Worm (Caenorhabditis elegans): ENCODE data around the gene tbcc-1.

The tbcc-1 gene

DNA sequence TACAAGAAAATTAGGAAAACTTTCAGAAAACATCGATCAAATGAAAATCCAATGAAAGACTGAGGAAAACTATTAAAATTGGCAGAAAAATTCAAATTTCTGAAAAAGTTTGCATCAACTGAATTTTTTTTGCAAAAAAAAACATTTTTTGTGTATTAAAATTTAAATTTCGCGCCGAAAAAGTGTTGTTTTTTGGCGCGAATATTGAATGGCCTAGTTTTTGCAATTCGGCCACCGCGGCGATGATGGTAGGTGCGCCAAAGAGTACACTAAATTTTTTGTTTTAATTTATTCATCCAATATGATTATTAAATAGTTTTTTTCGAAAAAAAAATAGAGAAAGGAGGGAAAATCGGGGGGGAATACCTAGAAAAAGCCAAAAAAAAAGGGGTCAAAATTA, 19.2 kb upstream of the tbcc-1 start:
- TF ChIP-seq unc-62 (GFP tag; optimal IDR thresholded peaks at IDR 0.05) = no peak
- no peak for TF ChIP-seq nhr-76 (tag; optimal IDR thresholded peaks at IDR 0.05)
- no peak for TF ChIP-seq nhr-28 (tag; optimal IDR thresholded peaks at IDR 0.05)
- TF ChIP-seq bed-3 (GFP tag; optimal IDR thresholded peaks at IDR 0.05) = no peak
- no peak for TF ChIP-seq drap-1 (GFP tag; optimal IDR thresholded peaks at IDR 0.05)
- TF ChIP-seq unc-120 (tag; optimal IDR thresholded peaks at IDR 0.05; ENCODE audit: poor library complexity, severe bottlenecking) = no peak
- no peak for TF ChIP-seq ceh-43 (GFP tag; optimal IDR thresholded peaks at IDR 0.05)

DNA sequence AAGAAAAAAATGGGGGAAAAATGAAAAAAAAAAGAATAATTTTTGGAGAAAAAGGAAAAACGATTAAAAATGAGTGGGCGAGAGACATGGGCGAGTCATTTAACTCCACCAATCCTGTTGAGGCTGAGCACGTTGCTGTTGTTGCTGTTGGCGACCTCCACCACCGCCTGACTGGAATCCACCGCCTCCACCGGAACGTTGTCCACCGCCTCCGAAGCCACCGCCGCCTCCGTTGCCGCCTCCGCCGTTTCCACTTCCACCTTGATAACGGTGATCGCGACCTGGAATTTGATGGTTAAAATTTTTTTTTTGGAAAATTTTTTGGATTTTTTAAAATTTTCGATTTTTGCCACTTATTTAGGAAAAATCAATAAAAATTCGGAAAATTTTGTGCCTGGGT, 17.5 kb upstream of the tbcc-1 start:
- TF ChIP-seq drap-1 (GFP tag; optimal IDR thresholded peaks at IDR 0.05) (no peak), lin-13 (tag; optimal IDR thresholded peaks at IDR 0.05) (no peak), pha-4 (tag; optimal IDR thresholded peaks at IDR 0.05) (no peak), elt-1 (tag; optimal IDR thresholded peaks at IDR 0.05; ENCODE audit: borderline replicate concordance, insufficient read depth) (no peak), nhr-2 (tag; optimal IDR thresholded peaks at IDR 0.05) (no peak), ceh-39 (tag; optimal IDR thresholded peaks at IDR 0.05) (no peak), ceh-83 (GFP tag; optimal IDR thresholded peaks at IDR 0.05) (no peak), ceh-43 (GFP tag; optimal IDR thresholded peaks at IDR 0.05) (no peak)

ce11 chrIII:2778655-2779054, 9.6 kb upstream of the tbcc-1 start, which contains the start of gene laf-1:
TSS of gene laf-1 (minus strand) at chrIII:2779053.
- TF ChIP-seq blmp-1 (tag; optimal IDR thresholded peaks at IDR 0.05) (no peak), mls-2 (tag; optimal IDR thresholded peaks at IDR 0.05) (no peak), tbx-8 (GFP tag; optimal IDR thresholded peaks at IDR 0.05) (no peak), mab-5 (tag; optimal IDR thresholded peaks at IDR 0.05) (no peak), ceh-83 (GFP tag; optimal IDR thresholded peaks at IDR 0.05) (no peak), mep-1 (tag; optimal IDR thresholded peaks at IDR 0.05) (no peak)

DNA sequence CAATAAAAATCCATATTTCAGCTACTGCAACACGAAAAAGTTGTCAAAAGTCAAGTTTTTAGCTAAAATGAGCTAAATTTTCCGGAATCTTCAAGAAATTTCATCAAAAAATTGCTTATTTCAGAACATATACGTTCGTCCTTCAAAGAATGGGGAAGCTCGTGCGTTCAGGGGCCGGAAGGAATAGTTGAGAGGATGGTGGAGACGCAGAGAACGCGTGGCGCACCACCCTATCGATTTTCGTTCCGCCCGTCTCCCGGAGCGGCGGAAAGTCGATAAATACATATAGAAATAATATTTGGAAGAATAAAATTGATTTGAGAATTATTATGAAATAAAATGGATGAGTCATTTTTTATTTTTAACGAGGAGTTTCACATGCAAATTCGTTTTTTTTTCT, 8.0 kb upstream of the tbcc-1 start:
- no peak for TF ChIP-seq mab-5 (tag; optimal IDR thresholded peaks at IDR 0.05)
- peak; percentile 17 for TF ChIP-seq ces-1 (GFP tag; optimal IDR thresholded peaks at IDR 0.05)

ce11 chrIII:2780793-2781192, 7.4 kb upstream of the tbcc-1 start, which contains the start of gene Y71H2AM.6:
TSS of gene Y71H2AM.6 (plus strand) at chrIII:2781056.
- TF ChIP-seq nhr-237 (tag; optimal IDR thresholded peaks at IDR 0.05) = peak; percentile 21
- no peak for TF ChIP-seq nhr-28 (tag; optimal IDR thresholded peaks at IDR 0.05)
- TF ChIP-seq lsy-2 (tag; optimal IDR thresholded peaks at IDR 0.05) = peak; percentile 98
- no peak for TF ChIP-seq elt-1 (tag; optimal IDR thresholded peaks at IDR 0.05; ENCODE audit: borderline replicate concordance, insufficient read depth)
- peak; percentile 79 for TF ChIP-seq ces-1 (GFP tag; optimal IDR thresholded peaks at IDR 0.05)

DNA sequence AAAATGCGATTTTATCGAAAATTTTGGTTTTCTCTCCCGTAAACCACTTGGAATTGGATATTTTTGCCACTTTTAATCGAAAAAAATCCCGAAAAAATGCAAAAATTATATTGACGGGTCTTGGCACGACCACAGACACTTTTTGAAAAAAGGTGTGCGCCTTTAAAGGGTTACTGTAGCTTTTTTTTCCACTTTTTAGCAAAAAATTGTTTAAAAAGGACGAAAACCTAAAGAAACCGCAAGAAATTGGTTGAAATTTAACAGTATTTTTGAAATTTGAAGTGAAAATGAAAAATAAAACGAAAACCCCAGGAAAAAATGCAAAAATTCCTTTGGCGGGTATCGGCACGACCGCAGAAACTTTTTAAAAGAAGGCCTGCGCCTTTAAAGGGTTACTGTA, 6.4 kb upstream of the tbcc-1 start:
- no peak for TF ChIP-seq lsy-2 (tag; optimal IDR thresholded peaks at IDR 0.05)
- TF ChIP-seq lin-32 (GFP tag; optimal IDR thresholded peaks at IDR 0.05) = no peak

- TF ChIP-seq pha-4 (tag; optimal IDR thresholded peaks at IDR 0.05) = peak; percentile 89
- peak; percentile 100 for TF ChIP-seq mep-1 (tag; optimal IDR thresholded peaks at IDR 0.05)
- TF ChIP-seq mab-5 (tag; optimal IDR thresholded peaks at IDR 0.05) = peak; percentile 67
- no peak for TF ChIP-seq nhr-12 (tag; optimal IDR thresholded peaks at IDR 0.05)
- peak; percentile 77 for TF ChIP-seq cnd-1 (tag; optimal IDR thresholded peaks at IDR 0.05)
- no peak for TF ChIP-seq ceh-83 (GFP tag; optimal IDR thresholded peaks at IDR 0.05)
- peak; percentile 88 for TF ChIP-seq sptf-1 (tag; optimal IDR thresholded peaks at IDR 0.05)
- peak; percentile 51 for TF ChIP-seq unc-62 (GFP tag; optimal IDR thresholded peaks at IDR 0.05)
- no peak for TF ChIP-seq bed-3 (GFP tag; optimal IDR thresholded peaks at IDR 0.05)
- peak; percentile 92 for TF ChIP-seq ceh-39 (tag; optimal IDR thresholded peaks at IDR 0.05)
- TF ChIP-seq lin-32 (GFP tag; optimal IDR thresholded peaks at IDR 0.05) = peak; percentile 20
- peak; percentile 79 for TF ChIP-seq drap-1 (GFP tag; optimal IDR thresholded peaks at IDR 0.05)
- TF ChIP-seq unc-39 (tag; optimal IDR thresholded peaks at IDR 0.05) = no peak
- peak; percentile 56 for TF ChIP-seq unc-120 (tag; optimal IDR thresholded peaks at IDR 0.05; ENCODE audit: poor library complexity, severe bottlenecking)
- peak; percentile 80 for TF ChIP-seq mls-2 (tag; optimal IDR thresholded peaks at IDR 0.05)
- TF ChIP-seq flh-1 (GFP tag; optimal IDR thresholded peaks at IDR 0.05) = no peak
- peak; percentile 98 for TF ChIP-seq lin-13 (tag; optimal IDR thresholded peaks at IDR 0.05)
- no peak for TF ChIP-seq ham-2 (GFP tag; optimal IDR thresholded peaks at IDR 0.05)
- no peak for TF ChIP-seq sem-2 (GFP tag; optimal IDR thresholded peaks at IDR 0.05)
- peak; percentile 79 for TF ChIP-seq hlh-1 (tag; optimal IDR thresholded peaks at IDR 0.05)
- peak; percentile 27 for TF ChIP-seq nhr-2 (tag; optimal IDR thresholded peaks at IDR 0.05)
- peak; percentile 96 for TF ChIP-seq nhr-237 (tag; optimal IDR thresholded peaks at IDR 0.05)
- TF ChIP-seq ztf-11 (tag; optimal IDR thresholded peaks at IDR 0.05) = peak; percentile 77
- peak; percentile 60 for TF ChIP-seq ceh-43 (GFP tag; optimal IDR thresholded peaks at IDR 0.05)
- peak; percentile 15 for TF ChIP-seq elt-3 (tag; optimal IDR thresholded peaks at IDR 0.05)
- TF ChIP-seq ces-1 (GFP tag; optimal IDR thresholded peaks at IDR 0.05) = peak; percentile 89
- peak; percentile 3 for TF ChIP-seq elt-1 (tag; optimal IDR thresholded peaks at IDR 0.05; ENCODE audit: borderline replicate concordance, insufficient read depth)
- no peak for TF ChIP-seq zip-8 (tag; optimal IDR thresholded peaks at IDR 0.05)
- peak; percentile 65 for TF ChIP-seq M03D4.4 (tag; optimal IDR thresholded peaks at IDR 0.05)
- TF ChIP-seq lsy-2 (tag; optimal IDR thresholded peaks at IDR 0.05) = peak; percentile 93
- peak; percentile 46 for TF ChIP-seq blmp-1 (tag; optimal IDR thresholded peaks at IDR 0.05)
These were observed 2.4 kb upstream of the tbcc-1 start, which contains the start of gene Y71H2AM.20 for ce11 chrIII:2785840-2786239. TSS of gene Y71H2AM.20 (minus strand) at chrIII:2785948.
